Fruit fly (Drosophila melanogaster): ENCODE data around the gene CG9040.

The CG9040 gene

DNA sequence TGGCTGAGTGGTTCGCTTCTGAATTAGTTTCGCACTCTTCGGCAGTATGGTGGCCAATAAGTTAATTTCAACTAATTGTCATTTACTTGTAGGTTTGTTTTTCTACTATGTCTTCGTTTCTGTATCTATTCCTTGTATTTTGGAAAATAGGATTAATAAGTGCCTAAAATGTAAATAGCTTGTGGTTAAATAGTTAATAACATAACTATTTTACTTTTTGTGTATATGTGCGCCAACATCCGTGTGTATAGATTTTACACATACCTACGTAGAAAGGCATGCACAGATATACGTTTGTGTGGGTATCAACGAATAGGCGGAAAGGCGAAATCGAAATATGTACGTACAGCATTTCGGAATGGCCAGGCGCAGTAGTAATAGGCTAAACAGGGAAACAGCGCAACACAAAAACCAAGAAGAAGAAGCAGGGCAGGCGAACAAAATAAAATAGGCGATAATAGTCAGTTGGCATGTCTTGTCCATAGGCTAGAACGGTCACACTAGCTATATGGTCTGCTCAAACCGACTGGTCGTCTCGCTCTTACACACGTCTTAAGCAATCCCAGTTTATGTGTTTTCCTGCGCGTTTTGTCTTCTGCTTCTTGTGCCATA is 15.0 kb downstream of the CG9040 start (continued):
- TF ChIP-seq eve (GFP tag; optimal IDR thresholded peaks at IDR 0.05): no peak
- no peak for TF ChIP-seq CG6689 (GFP tag; IDR thresholded peaks at IDR 0.05)
- peak; percentile 17 for TF ChIP-seq CrebB (tag; optimal IDR thresholded peaks at IDR 0.05)
- TF ChIP-seq CG7271 (tag; optimal IDR thresholded peaks at IDR 0.05): no peak
- TF ChIP-seq CG11456 (GFP tag; IDR thresholded peaks at IDR 0.05): no peak
- no peak for TF ChIP-seq dmrt99B (tag; optimal IDR thresholded peaks at IDR 0.05)
- TF ChIP-seq Med (GFP tag): peak; percentile 86
- 0 out of 2 replicates have a peak, but pooled peaks have one; percentile 16 for TF ChIP-seq Rfx (GFP tag; IDR thresholded peaks at IDR 0.05)
- TF ChIP-seq Antp (GFP tag; optimal IDR thresholded peaks at IDR 0.05): no peak
- peak; percentile 59 for TF ChIP-seq sens (GFP tag)
- TF ChIP-seq disco-r (GFP tag; optimal IDR thresholded peaks at IDR 0.05): no peak
- peak; percentile 99 for TF ChIP-seq CG10321 (GFP tag; IDR thresholded peaks at IDR 0.05)
- no peak for TF ChIP-seq CG12236 (GFP tag; optimal IDR thresholded peaks at IDR 0.05)
- no peak for TF ChIP-seq mld (GFP tag; IDR thresholded peaks at IDR 0.05; ENCODE audit: partially characterized antibody)
- no peak for TF ChIP-seq tup (GFP tag; optimal IDR thresholded peaks at IDR 0.05)
- TF ChIP-seq row (GFP tag; IDR thresholded peaks at IDR 0.05): peak; percentile 16; the same call in 1 of the 3 replicates
- peak; percentile 59 for TF ChIP-seq CG12769 (tag; optimal IDR thresholded peaks at IDR 0.05)
- TF ChIP-seq sisA (GFP tag; IDR thresholded peaks at IDR 0.05): no peak
- no peak for TF ChIP-seq CG15696 (tag; optimal IDR thresholded peaks at IDR 0.05)
- TF ChIP-seq luna (GFP tag; optimal IDR thresholded peaks at IDR 0.05): no peak
- peak; percentile 71 for TF ChIP-seq nerfin-1 (tag; optimal IDR thresholded peaks at IDR 0.05)
- TF ChIP-seq shn (GFP tag; optimal IDR thresholded peaks at IDR 0.05): no peak
- no peak for TF ChIP-seq CG11696 (GFP tag; IDR thresholded peaks at IDR 0.05)
- no peak for TF ChIP-seq B-H1 (GFP tag; IDR thresholded peaks at IDR 0.05)
- TF ChIP-seq ttk (GFP tag; IDR thresholded peaks at IDR 0.05): no peak
- TF ChIP-seq Hey (tag; optimal IDR thresholded peaks at IDR 0.05): no peak
- no peak for TF ChIP-seq pita (GFP tag; optimal IDR thresholded peaks at IDR 0.05)
- no peak for TF ChIP-seq gsb (GFP tag; IDR thresholded peaks at IDR 0.05)
- TF ChIP-seq fru (optimal IDR thresholded peaks at IDR 0.05): no peak
- no peak for TF ChIP-seq CkIIα-i1 (GFP tag; IDR thresholded peaks at IDR 0.05)
- TF ChIP-seq Optix (GFP tag; IDR thresholded peaks at IDR 0.05): no peak
- no peak for TF ChIP-seq tio (GFP tag; optimal IDR thresholded peaks at IDR 0.05)
- TF ChIP-seq Aef1 (GFP tag; IDR thresholded peaks at IDR 0.05): no peak
- TF ChIP-seq yki (optimal IDR thresholded peaks at IDR 0.05): no peak
- TF ChIP-seq dmrt11E (tag; optimal IDR thresholded peaks at IDR 0.05): no peak
- no peak for TF ChIP-seq knrl (GFP tag; IDR thresholded peaks at IDR 0.05; ENCODE audit: partially characterized antibody)
- TF ChIP-seq twi (tag; optimal IDR thresholded peaks at IDR 0.05): peak; percentile 18
- TF ChIP-seq Dfd (GFP tag; optimal IDR thresholded peaks at IDR 0.05): no peak
- TF ChIP-seq Lim3 (GFP tag; IDR thresholded peaks at IDR 0.05): no peak
- TF ChIP-seq Tbp (GFP tag; optimal IDR thresholded peaks at IDR 0.05): no peak
- TF ChIP-seq z (GFP tag; IDR thresholded peaks at IDR 0.05): no peak
- TF ChIP-seq CG13624 (GFP tag; optimal IDR thresholded peaks at IDR 0.05): peak; percentile 29
- TF ChIP-seq CG10147 (GFP tag; optimal IDR thresholded peaks at IDR 0.05): no peak
- no peak for TF ChIP-seq Doc2 (GFP tag; IDR thresholded peaks at IDR 0.05)
- no peak for TF ChIP-seq PHDP (tag; optimal IDR thresholded peaks at IDR 0.05)
- no peak for TF ChIP-seq jing (GFP tag; optimal IDR thresholded peaks at IDR 0.05)
- no peak for TF ChIP-seq Ets65A (GFP tag)
- no peak for TF ChIP-seq repo (GFP tag; optimal IDR thresholded peaks at IDR 0.05)
- TF ChIP-seq CG3726 (GFP tag; IDR thresholded peaks at IDR 0.05): no peak
- peak; percentile 76 for TF ChIP-seq Abd-B (GFP tag; optimal IDR thresholded peaks at IDR 0.05)
- TF ChIP-seq seq (GFP tag; IDR thresholded peaks at IDR 0.05): no peak
- no peak for TF ChIP-seq CG34224 (GFP tag; IDR thresholded peaks at IDR 0.05; ENCODE audit: partially characterized antibody)
- TF ChIP-seq croc (GFP tag; conservative IDR thresholded peaks at IDR 0.05): no peak
